Fruit fly (Drosophila melanogaster) whole organism, pupa: Measurements from ENCODE around the gene CG4849.

Experiments
- CG12605 ChIP-seq: fragments of 200-800 bp; sonication (Bioruptor generic); IDR thresholded peaks from 2 replicates; pipeline ENCODE4 v1.3.6; 2022; ENCODE audit warnings: missing biosample characterization, missing genetic modification characterization
- CG17806 ChIP-seq: fragments of 200-800 bp; sonication (Bioruptor generic); optimal IDR thresholded peaks from 2 replicates; lab custom pipeline; 2018; ENCODE audit warnings: missing biosample characterization, mild to moderate bottlenecking, missing genetic modification characterization, moderate library complexity
- Pif1A ChIP-seq: fragments of 200-800 bp; sonication (Bioruptor generic); optimal IDR thresholded peaks from 3 replicates; lab custom pipeline; 2016; ENCODE audit warnings: missing biosample characterization, missing genetic modification characterization
- Pif1B ChIP-seq: fragments of 200-800 bp; sonication (Bioruptor generic); optimal IDR thresholded peaks from 3 replicates; lab custom pipeline; 2016; ENCODE audit warnings: missing biosample characterization, missing genetic modification characterization

- no peak for TF ChIP-seq Pif1B (GFP tag; lab: Kevin White, UChicago)
- no peak for TF ChIP-seq Pif1A (GFP tag; lab: Kevin White, UChicago)
- TF ChIP-seq CG12605 (GFP tag; lab: Robert Waterston, UW) = no peak
- no peak for TF ChIP-seq CG17806
These were observed 5.2 kb upstream of the CG4849 start for dm6 chr3R:27957967-27958366.
